Worm (Caenorhabditis elegans) whole organism, late embryonic: Measurements from ENCODE around the gene acer-1.

ENCODE experiments used
- C38D4.7 ChIP-seq: fragments of 200-800 bp; sonication (Bioruptor generic); optimal IDR thresholded peaks from 2 replicates; lab custom pipeline; 2018; ENCODE audit warnings: mild to moderate bottlenecking, missing genetic modification characterization, moderate library complexity, missing compliant biosample characterization
- che-1 ChIP-seq: sonication (generic microtip); optimal IDR thresholded peaks from 2 replicates; lab custom pipeline; 2016; ENCODE audit warnings: mild to moderate bottlenecking, missing genetic modification characterization, missing compliant biosample characterization
- hlh-13 ChIP-seq: fragments of 200-800 bp; sonication (Bioruptor generic); optimal IDR thresholded peaks from 2 replicates; lab custom pipeline; 2018; ENCODE audit warnings: mild to moderate bottlenecking, missing genetic modification characterization, missing compliant biosample characterization
- pros-1 ChIP-seq: fragments of 150-350 bp; optimal IDR thresholded peaks from 2 replicates; lab custom pipeline; 2014; ENCODE audit warnings: missing biosample characterization, missing genetic modification reagents, missing genetic modification characterization

ce11 chrII:6884568-6884967 lies 5.6 kb downstream of the acer-1 start:
- no peak for TF ChIP-seq pros-1
- no peak for TF ChIP-seq che-1
- TF ChIP-seq C38D4.7 (GFP tag; lab: Kevin White, UChicago): no peak
- no peak for TF ChIP-seq hlh-13
